Fruit fly (Drosophila melanogaster) whole organism, wandering third instar larva: ENCODE measurements around the gene Dop1R2.

Experiments
- Abd-B ChIP-seq: fragments of >200 bp; optimal IDR thresholded peaks from 2 replicates; lab custom pipeline; 2017; ENCODE audit warnings: missing biosample characterization, missing genetic modification characterization
- CG32264 ChIP-seq: fragments of 200-800 bp; sonication (Bioruptor generic); optimal IDR thresholded peaks from 2 replicates; lab custom pipeline; 2016; ENCODE audit warnings: missing biosample characterization, missing genetic modification characterization
- CrebA ChIP-seq: fragments of 200-800 bp; sonication (Bioruptor generic); optimal IDR thresholded peaks from 2 replicates; lab custom pipeline; 2016; ENCODE audit warnings: missing biosample characterization, mild to moderate bottlenecking, missing genetic modification characterization, borderline replicate concordance
- Dfd ChIP-seq: fragments of >200 bp; optimal IDR thresholded peaks from 2 replicates; lab custom pipeline; 2017; ENCODE audit warnings: missing biosample characterization, missing genetic modification characterization
- Dif ChIP-seq: fragments of 200-275, 200-300 bp; sonication (Bioruptor generic); optimal IDR thresholded peaks from 2 replicates; lab custom pipeline; 2018; ENCODE audit warnings: missing biosample characterization, missing genetic modification characterization; ENCODE audit not compliant: partially characterized antibody
- GATAd ChIP-seq: sonication (Bioruptor generic); optimal IDR thresholded peaks from 2 replicates; lab custom pipeline; 2016; ENCODE audit warnings: missing biosample characterization, missing genetic modification characterization
- HLH106 ChIP-seq: fragments of 200-800 bp; optimal IDR thresholded peaks from 3 replicates; lab custom pipeline; 2019; ENCODE audit warnings: missing biosample characterization, mild to moderate bottlenecking, missing genetic modification characterization, moderate library complexity
- Hr78 ChIP-seq: fragments of >200 bp; optimal IDR thresholded peaks from 2 replicates; lab custom pipeline; 2017; ENCODE audit warnings: missing biosample characterization, missing genetic modification characterization
- Hr83 ChIP-seq: fragments of 200-300 bp; sonication (Bioruptor generic); optimal IDR thresholded peaks from 2 replicates; lab custom pipeline; 2016; ENCODE audit warnings: missing biosample characterization, mild to moderate bottlenecking, missing genetic modification characterization, moderate library complexity; ENCODE audit not compliant: poor library complexity, severe bottlenecking
- Mio ChIP-seq: sonication (Bioruptor generic); optimal IDR thresholded peaks from 2 replicates; lab custom pipeline; 2016; ENCODE audit warnings: missing biosample characterization, missing genetic modification characterization
- Myc ChIP-seq: fragments of >200 bp; optimal IDR thresholded peaks from 2 replicates; lab custom pipeline; 2017
- N ChIP-seq: fragments of >200 bp; optimal IDR thresholded peaks from 2 replicates; lab custom pipeline; 2018; ENCODE audit warnings: missing biosample characterization, missing external identifiers, missing genetic modification characterization
- OdsH ChIP-seq: fragments of 200-800 bp; sonication (Bioruptor generic); optimal IDR thresholded peaks from 2 replicates; lab custom pipeline; 2016; ENCODE audit warnings: missing biosample characterization, mild to moderate bottlenecking, missing genetic modification characterization
- Rel ChIP-seq, 2 experiments: fragments of 200-800 bp; sonication (Bioruptor generic) in 1 of 2; optimal IDR thresholded peaks; 2 replicates in 1 of 2; 3 replicates in 1 of 2; lab custom pipeline; 2016 to 2019; ENCODE audit warnings: mild to moderate bottlenecking in 2 of 2, missing biosample characterization in 2 of 2, missing genetic modification characterization in 2 of 2, moderate library complexity in 1 of 2
- Sp1 ChIP-seq: fragments of 200-800 bp; sonication (Bioruptor generic); optimal IDR thresholded peaks from 3 replicates; lab custom pipeline; 2019; ENCODE audit warnings: missing biosample characterization, mild to moderate bottlenecking, missing genetic modification characterization, moderate library complexity
- Vsx2 ChIP-seq: fragments of 200-300, 225-300 bp; sonication (Bioruptor generic); optimal IDR thresholded peaks from 2 replicates; lab custom pipeline; 2018; ENCODE audit warnings: missing biosample characterization, missing genetic modification characterization; ENCODE audit not compliant: partially characterized antibody
- br ChIP-seq: fragments of 200-800 bp; sonication (Bioruptor generic); optimal IDR thresholded peaks from 2 replicates; lab custom pipeline; 2016; ENCODE audit warnings: missing biosample characterization, missing genetic modification characterization
- brk ChIP-seq: fragments of 200-800 bp; sonication (Bioruptor generic); optimal IDR thresholded peaks from 2 replicates; lab custom pipeline; 2016; ENCODE audit warnings: missing biosample characterization, mild to moderate bottlenecking, missing genetic modification characterization
- dl ChIP-seq, 2 experiments: fragments of 175-275, 200-275 bp in 1 of 2; fragments of 200-275 bp in 1 of 2; sonication (Bioruptor generic); optimal IDR thresholded peaks; lab custom pipeline; 2018; ENCODE audit warnings: mild to moderate bottlenecking in 2 of 2, missing biosample characterization in 2 of 2, missing genetic modification characterization in 2 of 2, moderate library complexity in 2 of 2; ENCODE audit not compliant: partially characterized antibody in 2 of 2, insufficient read depth in 1 of 2
- dmrt93B ChIP-seq: fragments of 200-800 bp; sonication (Bioruptor generic); optimal IDR thresholded peaks from 2 replicates; lab custom pipeline; 2018; ENCODE audit warnings: missing biosample characterization, mild to moderate bottlenecking, missing genetic modification characterization
- dsf ChIP-seq: sonication (Bioruptor generic); optimal IDR thresholded peaks from 2 replicates; lab custom pipeline; 2016; ENCODE audit warnings: missing biosample characterization, missing genetic modification characterization, borderline replicate concordance
- ey ChIP-seq: fragments of 200-800 bp; sonication (Bioruptor generic); optimal IDR thresholded peaks from 2 replicates; lab custom pipeline; 2016; ENCODE audit warnings: missing biosample characterization, missing genetic modification characterization
- foxo ChIP-seq, 2 experiments: fragments of 200-800 bp; sonication (Bioruptor generic); optimal IDR thresholded peaks; 2 replicates in 1 of 2; 3 replicates in 1 of 2; lab custom pipeline; 2016 to 2017; ENCODE audit warnings: missing biosample characterization in 2 of 2, missing genetic modification characterization in 2 of 2
- fru ChIP-seq: fragments of 200-800 bp; sonication (Bioruptor generic); optimal IDR thresholded peaks from 3 replicates; lab custom pipeline; 2016; ENCODE audit warnings: missing biosample characterization, mild to moderate bottlenecking, missing genetic modification characterization
- h ChIP-seq: fragments of 200-800 bp; sonication (Bioruptor generic); optimal IDR thresholded peaks from 3 replicates; lab custom pipeline; 2016; ENCODE audit warnings: missing biosample characterization, mild to moderate bottlenecking, missing genetic modification characterization
- jim ChIP-seq: fragments of 175-275, 200-325 bp; sonication (Bioruptor generic); optimal IDR thresholded peaks from 2 replicates; lab custom pipeline; 2016; ENCODE audit warnings: missing biosample characterization, mild to moderate bottlenecking, missing genetic modification characterization
- lola ChIP-seq: fragments of >200 bp; optimal IDR thresholded peaks from 2 replicates; lab custom pipeline; 2017; ENCODE audit warnings: missing biosample characterization, missing genetic modification characterization
- pan ChIP-seq: fragments of >200 bp; optimal IDR thresholded peaks from 2 replicates; lab custom pipeline; 2017
- psq ChIP-seq: fragments of 200-800 bp; sonication (Bioruptor generic); optimal IDR thresholded peaks from 3 replicates; lab custom pipeline; 2017; ENCODE audit warnings: missing biosample characterization, mild to moderate bottlenecking, missing genetic modification characterization, moderate library complexity
- rgr ChIP-seq: fragments of 200-800 bp; sonication (Bioruptor generic); optimal IDR thresholded peaks from 3 replicates; lab custom pipeline; 2016; ENCODE audit warnings: missing biosample characterization, mild to moderate bottlenecking, missing genetic modification characterization
- sv ChIP-seq: fragments of 200-800 bp; sonication (Bioruptor generic); optimal IDR thresholded peaks from 3 replicates; lab custom pipeline; 2016; ENCODE audit warnings: missing biosample characterization, missing genetic modification characterization
- tai ChIP-seq: sonication (Bioruptor generic); optimal IDR thresholded peaks from 2 replicates; lab custom pipeline; 2016; ENCODE audit warnings: missing biosample characterization, missing genetic modification characterization
- usp ChIP-seq: fragments of >200 bp; optimal IDR thresholded peaks from 2 replicates; lab custom pipeline; 2017; ENCODE audit warnings: missing biosample characterization, missing genetic modification characterization
- woc ChIP-seq: sonication (Bioruptor generic); optimal IDR thresholded peaks from 2 replicates; lab custom pipeline; 2016; ENCODE audit warnings: missing biosample characterization, mild to moderate bottlenecking, missing genetic modification characterization

Gene Dop1R2

dm6 chr3R:29659950-29660349, at the start of gene Dop1R2:
TSS of gene Dop1R2 (minus strand) at chr3R:29659984.
- no peak for TF ChIP-seq Vsx2 (GFP tag; lab: Kevin White, UChicago)
- no peak for TF ChIP-seq woc (GFP tag; lab: Kevin White, UChicago)
- no peak for TF ChIP-seq Hr83 (GFP tag; lab: Kevin White, UChicago)
- no peak for TF ChIP-seq jim (GFP tag; lab: Kevin White, UChicago)
- no peak for TF ChIP-seq brk (GFP tag; lab: Kevin White, UChicago)
- no peak for TF ChIP-seq Myc (lab: Kevin White, UChicago)
- TF ChIP-seq rgr (GFP tag; lab: Kevin White, UChicago) = no peak

dm6 chr3R:29708322-29708721, 48.5 kb upstream of the Dop1R2 start:
- TF ChIP-seq br (GFP tag; lab: Kevin White, UChicago) = no peak

- TF ChIP-seq dsf (GFP tag; lab: Kevin White, UChicago) = no peak
- no peak for TF ChIP-seq jim (GFP tag; lab: Kevin White, UChicago)
- TF ChIP-seq dl (GFP tag; optimal IDR thresholded peaks at IDR 0.05; lab: Kevin White, UChicago; ENCODE audit: insufficient read depth in 1 of 2, partially characterized antibody in 2 of 2) = no peak
- no peak for TF ChIP-seq sv
- TF ChIP-seq Hr83 (GFP tag; lab: Kevin White, UChicago) = no peak
- no peak for TF ChIP-seq usp (GFP tag; lab: Kevin White, UChicago)
- no peak for TF ChIP-seq Dfd (GFP tag; lab: Kevin White, UChicago)
- TF ChIP-seq HLH106 = no peak
- TF ChIP-seq CG32264 (GFP tag; lab: Kevin White, UChicago) = no peak
- TF ChIP-seq GATAd = no peak
- no peak for TF ChIP-seq dmrt93B (GFP tag; lab: Kevin White, UChicago)
- no peak for TF ChIP-seq OdsH (GFP tag; lab: Kevin White, UChicago)
- TF ChIP-seq tai (GFP tag; lab: Kevin White, UChicago) = no peak
These were observed 47.5 kb upstream of the Dop1R2 start for dm6 chr3R:29707258-29707657.

- TF ChIP-seq Vsx2 (GFP tag; lab: Kevin White, UChicago) (no peak), foxo (GFP tag; optimal IDR thresholded peaks at IDR 0.05; lab: Kevin White, UChicago) (peak in 1 of 2 experiments; percentile 6), CrebA (GFP tag; lab: Kevin White, UChicago) (no peak), Hr83 (GFP tag; lab: Kevin White, UChicago) (no peak), psq (GFP tag; lab: Kevin White, UChicago) (no peak), sv (no peak)
- TF ChIP-seq, all 38 proteins: peak for 1
These were observed 46.1 kb upstream of the Dop1R2 start for dm6 chr3R:29705789-29706303.

dm6 chr3R:29704557-29704956, 44.8 kb upstream of the Dop1R2 start:
- TF ChIP-seq HLH106 (peak; percentile 45), h (GFP tag; lab: Kevin White, UChicago) (peak; percentile 61), dmrt93B (GFP tag; lab: Kevin White, UChicago) (no peak), Hr78 (GFP tag; lab: Kevin White, UChicago) (no peak), Sp1 (GFP tag; lab: Kevin White, UChicago) (no peak), br (GFP tag; lab: Kevin White, UChicago) (peak; percentile 30), fru (GFP tag; lab: Kevin White, UChicago) (peak; percentile 47), usp (GFP tag; lab: Kevin White, UChicago) (no peak), pan (lab: Kevin White, UChicago) (no peak), ey (GFP tag; lab: Kevin White, UChicago) (peak; percentile 34), foxo (GFP tag; optimal IDR thresholded peaks at IDR 0.05; lab: Kevin White, UChicago) (peak in 1 of 2 experiments; percentile 50), lola (GFP tag; lab: Kevin White, UChicago) (no peak)

- TF ChIP-seq CG32264 (GFP tag; lab: Kevin White, UChicago) (no peak), rgr (GFP tag; lab: Kevin White, UChicago) (no peak), sv (no peak), dsf (GFP tag; lab: Kevin White, UChicago) (no peak), N (GFP tag; lab: Kevin White, UChicago) (no peak), Hr78 (GFP tag; lab: Kevin White, UChicago) (no peak), pan (lab: Kevin White, UChicago) (no peak), tai (GFP tag; lab: Kevin White, UChicago) (no peak), fru (GFP tag; lab: Kevin White, UChicago) (no peak), Hr83 (GFP tag; lab: Kevin White, UChicago) (no peak), Dif (GFP tag; lab: Kevin White, UChicago) (no peak), h (GFP tag; lab: Kevin White, UChicago) (no peak), br (GFP tag; lab: Kevin White, UChicago) (no peak), Myc (lab: Kevin White, UChicago) (no peak), woc (GFP tag; lab: Kevin White, UChicago) (no peak), Rel (GFP tag; optimal IDR thresholded peaks at IDR 0.05; lab: Kevin White, UChicago) (no peak), Rel (tag; optimal IDR thresholded peaks at IDR 0.05; lab: Kevin White, UChicago) (no peak), HLH106 (no peak), Mio (no peak), lola (GFP tag; lab: Kevin White, UChicago) (no peak), Abd-B (no peak)
These were observed 42.0 kb upstream of the Dop1R2 start for dm6 chr3R:29701739-29702138.
